Worm (Caenorhabditis elegans): ENCODE measurements around the gene C16D9.3.

The C16D9.3 gene

DNA sequence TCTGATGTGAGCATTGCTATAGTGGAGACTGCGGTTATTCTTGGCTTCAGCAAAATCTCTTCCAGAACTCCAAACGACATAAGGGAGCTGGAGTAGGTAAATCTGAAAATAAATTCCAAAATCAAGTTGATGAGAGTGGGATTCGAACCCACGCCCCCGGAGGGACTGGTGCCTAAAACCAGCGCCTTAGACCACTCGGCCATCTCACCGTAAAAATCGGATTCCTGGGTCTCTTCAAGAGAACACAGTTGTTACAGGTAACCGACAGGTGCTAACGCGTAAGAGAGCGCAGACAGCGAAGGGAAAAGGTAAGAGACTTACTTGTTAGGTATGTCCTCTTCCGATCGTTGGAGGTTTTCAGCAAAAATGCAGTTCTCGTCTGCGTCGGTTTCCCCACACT, 4.5 kb downstream of the C16D9.3 start (continued):
- peak; percentile 76 for TF ChIP-seq him-1 (tag; optimal IDR thresholded peaks at IDR 0.05)
- TF ChIP-seq let-607 (tag; optimal IDR thresholded peaks at IDR 0.05), result peak in 1 of 2 experiments; percentile 38
- peak; percentile 26 for TF ChIP-seq lsl-1 (GFP tag; optimal IDR thresholded peaks at IDR 0.05)
- TF ChIP-seq snpc-3.4 (tag; optimal IDR thresholded peaks at IDR 0.05), result peak; percentile 34
- TF ChIP-seq hrde-1 (tag; optimal IDR thresholded peaks at IDR 0.05; ENCODE audit: borderline replicate concordance), result no peak
- peak; percentile 66 for TF ChIP-seq nhr-90 (tag; optimal IDR thresholded peaks at IDR 0.05)
- TF ChIP-seq zfh-2 (GFP tag; conservative IDR thresholded peaks at IDR 0.05), result no peak
- TF ChIP-seq rcor-1 (GFP tag; IDR thresholded peaks at IDR 0.05), result peak; percentile 38; the same call in 1 of the 2 replicates
- TF ChIP-seq ets-4 (GFP tag; optimal IDR thresholded peaks at IDR 0.05), result no peak
- TF ChIP-seq nfyb-1 (GFP tag; IDR thresholded peaks at IDR 0.05), result peak; percentile 72; the same call in 1 of the 2 replicates
- peak; percentile 61 for TF ChIP-seq snpc-4 (GFP tag; optimal IDR thresholded peaks at IDR 0.05)
- TF ChIP-seq snpc-4 (tag; optimal IDR thresholded peaks at IDR 0.05), result peak in 3 of 4 experiments; percentile 73 to 91 (median 76)
- TF ChIP-seq T07F8.4 (tag; optimal IDR thresholded peaks at IDR 0.05), result peak; percentile 10
- TF ChIP-seq Y56A3A.18 (GFP tag; IDR thresholded peaks at IDR 0.05), result 0 out of 2 replicates have a peak, but pooled peaks have one; percentile 36
- TF ChIP-seq F23B12.7 (tag; optimal IDR thresholded peaks at IDR 0.05; ENCODE audit: insufficient read depth), result peak; percentile 60
- no peak for TF ChIP-seq cebp-1 (GFP tag; IDR thresholded peaks at IDR 0.05)
- TF ChIP-seq cebp-1 (tag; optimal IDR thresholded peaks at IDR 0.05), result no peak
- peak; percentile 71 for TF ChIP-seq hmg-1.2 (GFP tag; IDR thresholded peaks at IDR 0.05)
- no peak for TF ChIP-seq lag-1 (GFP tag; IDR thresholded peaks at IDR 0.05)
- TF ChIP-seq F52B5.7 (tag; optimal IDR thresholded peaks at IDR 0.05), result peak; percentile 13
- peak; percentile 77 for TF ChIP-seq B0261.1 (tag; optimal IDR thresholded peaks at IDR 0.05)
- peak; percentile 4 for TF ChIP-seq ZK185.1 (tag; optimal IDR thresholded peaks at IDR 0.05; ENCODE audit: poor library complexity, severe bottlenecking)
- peak; percentile 9 for TF ChIP-seq madf-10 (tag; optimal IDR thresholded peaks at IDR 0.05)
- peak; percentile 38 for TF ChIP-seq ceh-27 (GFP tag; optimal IDR thresholded peaks at IDR 0.05)
- TF ChIP-seq die-1 (tag; optimal IDR thresholded peaks at IDR 0.05), result peak; percentile 63
- TF ChIP-seq nhr-80 (tag; optimal IDR thresholded peaks at IDR 0.05), result peak; percentile 36
- TF ChIP-seq ztf-18 (tag; optimal IDR thresholded peaks at IDR 0.05), result peak; percentile 43
- TF ChIP-seq tbp1 (GFP tag; optimal IDR thresholded peaks at IDR 0.05), result peak; percentile 87
- TF ChIP-seq ceh-100 (GFP tag; IDR thresholded peaks at IDR 0.05), result 0 out of 2 replicates have a peak, but pooled peaks have one; percentile 42
- TF ChIP-seq atf-7 (tag; optimal IDR thresholded peaks at IDR 0.05), result no peak
- TF ChIP-seq attf-6 (GFP tag; IDR thresholded peaks at IDR 0.05), result 0 out of 2 replicates have a peak, but pooled peaks have one; percentile 29
- peak; percentile 18; the same call in 1 of the 2 replicates for TF ChIP-seq F33H1.4 (GFP tag; IDR thresholded peaks at IDR 0.05)
- 0 out of 2 replicates have a peak, but pooled peaks have one; percentile 31 for TF ChIP-seq egrh-3 (GFP tag; IDR thresholded peaks at IDR 0.05)

DNA sequence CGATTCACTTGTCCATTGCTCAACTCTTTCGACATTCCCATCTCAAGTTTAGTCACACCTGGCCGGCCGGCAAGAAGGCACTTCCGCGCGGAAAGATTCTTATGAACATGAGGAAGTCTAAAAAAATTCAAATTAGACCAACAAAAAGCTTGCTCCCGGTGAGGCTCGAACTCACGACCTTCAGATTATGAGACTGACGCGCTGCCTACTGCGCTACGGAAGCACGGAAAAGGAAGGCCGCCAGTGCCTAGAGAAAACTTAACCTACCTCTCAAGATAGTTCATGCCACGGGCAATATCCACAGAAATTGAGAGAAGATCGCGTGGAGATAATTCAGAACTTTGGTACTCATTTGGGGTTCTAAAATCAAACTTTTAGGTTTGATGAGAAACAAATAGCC, 9.8 kb downstream of the C16D9.3 start:
- TF ChIP-seq ztf-28 (GFP tag; IDR thresholded peaks at IDR 0.05) (no peak), rcor-1 (GFP tag; IDR thresholded peaks at IDR 0.05) (no peak), attf-5 (GFP tag; optimal IDR thresholded peaks at IDR 0.05) (no peak), atf-7 (tag; optimal IDR thresholded peaks at IDR 0.05) (no peak), B0019.2 (GFP tag; conservative IDR thresholded peaks at IDR 0.05) (no peak), Y53G8AR.9 (GFP tag; conservative IDR thresholded peaks at IDR 0.05) (no peak), F55B11.4 (tag; optimal IDR thresholded peaks at IDR 0.05; ENCODE audit: borderline replicate concordance, insufficient read depth) (no peak), nfyb-1 (GFP tag; IDR thresholded peaks at IDR 0.05) (no peak), zfh-2 (GFP tag; conservative IDR thresholded peaks at IDR 0.05) (no peak), snpc-1.3 (tag; optimal IDR thresholded peaks at IDR 0.05; ENCODE audit: insufficient read depth) (no peak), F57A8.1 (GFP tag; optimal IDR thresholded peaks at IDR 0.05) (no peak), K12H6.12 (tag; optimal IDR thresholded peaks at IDR 0.05) (no peak), tbp1 (GFP tag; optimal IDR thresholded peaks at IDR 0.05) (peak; percentile 91), sptf-2 (GFP tag; optimal IDR thresholded peaks at IDR 0.05) (no peak), snpc-1.1 (tag; optimal IDR thresholded peaks at IDR 0.05; ENCODE audit: insufficient read depth) (peak; percentile 53), lsl-1 (GFP tag; optimal IDR thresholded peaks at IDR 0.05) (peak; percentile 0), F22D6.2 (tag; optimal IDR thresholded peaks at IDR 0.05) (no peak), egl-18 (GFP tag; IDR thresholded peaks at IDR 0.05) (no peak), ztf-25 (GFP tag; IDR thresholded peaks at IDR 0.05) (0 out of 2 replicates have a peak, but pooled peaks have one; percentile 46), unc-130 (GFP tag; optimal IDR thresholded peaks at IDR 0.05) (no peak)

Data from whole organism, young adult.